Fruit fly (Drosophila melanogaster) whole organism, embryonic: ENCODE measurements around the gene pyd.
A peak's percentile ranks its signal among the peaks of the same experiment; 100 is the strongest.

Experiments
- Adf1 ChIP-seq: fragments of 200-800 bp; sonication (Bioruptor generic); IDR thresholded peaks from 2 replicates; pipeline ENCODE4 v1.3.6; 2022; ENCODE audit warnings: missing biosample characterization, missing genetic modification characterization
- Antp ChIP-seq: fragments of 200-800 bp; sonication (Bioruptor generic); optimal IDR thresholded peaks from 3 replicates; lab custom pipeline; 2016; ENCODE audit warnings: missing biosample characterization, missing genetic modification characterization
- Asciz ChIP-seq: fragments of 200-800 bp; sonication (Bioruptor generic); optimal IDR thresholded peaks from 2 replicates; lab custom pipeline; 2017; ENCODE audit warnings: missing biosample characterization, mild to moderate bottlenecking, missing genetic modification characterization, missing genetic modification reagents
- Atf-2 ChIP-seq: fragments of 200-800 bp; sonication (Bioruptor generic); optimal IDR thresholded peaks from 2 replicates; lab custom pipeline; 2016; ENCODE audit warnings: missing biosample characterization, missing genetic modification characterization
- CG10565 ChIP-seq: fragments of 200-800 bp; sonication (Bioruptor generic); optimal IDR thresholded peaks from 3 replicates; lab custom pipeline; 2016; ENCODE audit warnings: missing biosample characterization, mild to moderate bottlenecking, missing genetic modification characterization
- CG11560 ChIP-seq: fragments of 200-800 bp; sonication (Bioruptor generic); IDR thresholded peaks from 3 replicates; pipeline ENCODE4 v1.3.6; 2022; ENCODE audit warnings: missing biosample characterization, missing genetic modification characterization
- CG12391 ChIP-seq: fragments of 200-800 bp; sonication (Bioruptor generic); optimal IDR thresholded peaks from 3 replicates; lab custom pipeline; 2018; ENCODE audit warnings: missing biosample characterization, mild to moderate bottlenecking, missing genetic modification characterization, moderate library complexity
- CG13424 ChIP-seq: fragments of 200-800 bp; sonication (Bioruptor generic); optimal IDR thresholded peaks from 2 replicates; lab custom pipeline; 2019; ENCODE audit warnings: missing biosample characterization, mild to moderate bottlenecking, missing genetic modification characterization, moderate library complexity
- CG13624 ChIP-seq: fragments of 200-800 bp; sonication (Bioruptor generic); optimal IDR thresholded peaks from 2 replicates; lab custom pipeline; 2016; ENCODE audit warnings: missing biosample characterization, missing genetic modification characterization
- CG15073 ChIP-seq: fragments of 200-800 bp; sonication (Bioruptor generic); optimal IDR thresholded peaks from 2 replicates; lab custom pipeline; 2016; ENCODE audit warnings: missing biosample characterization, missing genetic modification characterization
- CG15601 ChIP-seq: fragments of 200-800 bp; sonication (Bioruptor generic); optimal IDR thresholded peaks from 3 replicates; lab custom pipeline; 2019; ENCODE audit warnings: missing biosample characterization, mild to moderate bottlenecking, missing genetic modification characterization, moderate library complexity
- CG17359 ChIP-seq: fragments of 200-800 bp; sonication (Bioruptor generic); optimal IDR thresholded peaks from 3 replicates; lab custom pipeline; 2018; ENCODE audit warnings: missing biosample characterization, mild to moderate bottlenecking, missing genetic modification characterization, moderate library complexity
- CG17568 ChIP-seq: fragments of 200-800 bp; sonication (Bioruptor generic); optimal IDR thresholded peaks from 2 replicates; lab custom pipeline; 2018; ENCODE audit warnings: missing biosample characterization, mild to moderate bottlenecking, missing genetic modification characterization, moderate library complexity
- CG17612 ChIP-seq: fragments of 200-800 bp; sonication (Bioruptor generic); IDR thresholded peaks from 2 replicates; pipeline ENCODE4 v1.3.6; 2022; ENCODE audit warnings: missing biosample characterization, missing genetic modification characterization
- CG18011 ChIP-seq: fragments of 200-800 bp; sonication (Bioruptor generic); optimal IDR thresholded peaks from 2 replicates; lab custom pipeline; 2017; ENCODE audit warnings: missing biosample characterization, missing genetic modification characterization, mild to moderate bottlenecking, moderate library complexity, missing genotype
- CG18619 ChIP-seq: fragments of 200-800 bp; sonication (Bioruptor generic); optimal IDR thresholded peaks from 3 replicates; lab custom pipeline; 2017; ENCODE audit warnings: missing biosample characterization, mild to moderate bottlenecking, missing genetic modification characterization
- CG18764 ChIP-seq: fragments of 200-800 bp; sonication (Bioruptor generic); optimal IDR thresholded peaks from 3 replicates; lab custom pipeline; 2016; ENCODE audit warnings: missing biosample characterization, missing genetic modification characterization
- CG31441 ChIP-seq: fragments of 200-800 bp; sonication (Bioruptor generic); IDR thresholded peaks from 2 replicates; pipeline ENCODE4 v1.3.6; 2022; ENCODE audit warnings: missing biosample characterization, missing genetic modification characterization
- CG32532 ChIP-seq: fragments of 200-800 bp; sonication (Bioruptor generic); IDR thresholded peaks from 2 replicates; pipeline ENCODE4 v1.3.6; 2022; ENCODE audit warnings: missing biosample characterization, missing genetic modification characterization
- CG3281 ChIP-seq: fragments of 200-800 bp; sonication (Bioruptor generic); optimal IDR thresholded peaks from 3 replicates; lab custom pipeline; 2017; ENCODE audit warnings: missing biosample characterization, mild to moderate bottlenecking, missing genetic modification characterization
- CG4424 ChIP-seq: fragments of 200-800 bp; sonication (Bioruptor generic); optimal IDR thresholded peaks from 3 replicates; lab custom pipeline; 2016; ENCODE audit warnings: missing biosample characterization, missing genetic modification characterization
- CG6683 ChIP-seq: fragments of 200-800 bp; sonication (Bioruptor generic); optimal IDR thresholded peaks from 2 replicates; lab custom pipeline; 2017; ENCODE audit warnings: missing biosample characterization, mild to moderate bottlenecking, missing genetic modification characterization, missing genetic modification reagents
- CG7271 ChIP-seq: fragments of 200-800 bp; sonication (Bioruptor generic); optimal IDR thresholded peaks from 2 replicates; lab custom pipeline; 2018; ENCODE audit warnings: missing biosample characterization, mild to moderate bottlenecking, missing genetic modification characterization, moderate library complexity
- CG9817 ChIP-seq: fragments of 200-800 bp; sonication (Bioruptor generic); optimal IDR thresholded peaks from 2 replicates; lab custom pipeline; 2018; ENCODE audit warnings: missing biosample characterization, mild to moderate bottlenecking, missing genetic modification characterization, moderate library complexity
- CoRest ChIP-seq: fragments of 200-800 bp; sonication (Bioruptor generic); optimal IDR thresholded peaks from 3 replicates; lab custom pipeline; 2018; ENCODE audit warnings: missing biosample characterization, mild to moderate bottlenecking, missing genetic modification characterization, moderate library complexity
- D ChIP-seq, 2 experiments: fragments of 200-800 bp in 1 of 2; fragments of >200 bp in 1 of 2; sonication (Bioruptor generic) in 1 of 2; optimal IDR thresholded peaks; 2 replicates in 1 of 2; 3 replicates in 1 of 2; lab custom pipeline; 2017; ENCODE audit warnings: mild to moderate bottlenecking in 1 of 2, missing biosample characterization in 1 of 2, missing genetic modification characterization in 1 of 2, missing genetic modification reagents in 1 of 2
- Doc2 ChIP-seq: fragments of 200-800 bp; sonication (Bioruptor generic); IDR thresholded peaks from 2 replicates; pipeline ENCODE4 v1.3.6; 2022; ENCODE audit warnings: missing biosample characterization, missing genetic modification characterization
- Ets97D ChIP-seq: fragments of 200-800 bp; sonication (Bioruptor generic); optimal IDR thresholded peaks from 3 replicates; lab custom pipeline; 2016; ENCODE audit warnings: missing biosample characterization, missing genetic modification characterization
- Fer2 ChIP-seq: fragments of 200-800 bp; sonication (Bioruptor generic); optimal IDR thresholded peaks from 2 replicates; lab custom pipeline; 2018; ENCODE audit warnings: missing biosample characterization, mild to moderate bottlenecking, missing genetic modification characterization, moderate library complexity
- Hand ChIP-seq: fragments of 200-800 bp; sonication (Bioruptor generic); optimal IDR thresholded peaks from 2 replicates; lab custom pipeline; 2017; ENCODE audit warnings: mild to moderate bottlenecking, missing biosample characterization, missing genetic modification reagents, missing genetic modification characterization
- Hr78 ChIP-seq, 2 experiments: fragments of 200-800 bp in 1 of 2; fragments of >200 bp in 1 of 2; sonication (Bioruptor generic) in 1 of 2; optimal IDR thresholded peaks; 2 replicates each; lab custom pipeline; 2017 to 2019; ENCODE audit warnings: missing biosample characterization in 2 of 2, missing genetic modification characterization in 2 of 2, mild to moderate bottlenecking in 1 of 2, moderate library complexity in 1 of 2
- fd102C ChIP-seq: fragments of 200-800 bp; sonication (Bioruptor generic); optimal IDR thresholded peaks from 2 replicates; lab custom pipeline; 2018; ENCODE audit warnings: missing biosample characterization, mild to moderate bottlenecking, missing genetic modification characterization, moderate library complexity
- fd3F ChIP-seq: fragments of 200-800 bp; sonication (Bioruptor generic); optimal IDR thresholded peaks from 2 replicates; lab custom pipeline; 2018; ENCODE audit warnings: missing biosample characterization, mild to moderate bottlenecking, missing genetic modification characterization, moderate library complexity
- fd64A ChIP-seq: fragments of 200-800 bp; sonication (Bioruptor generic); optimal IDR thresholded peaks from 3 replicates; lab custom pipeline; 2018; ENCODE audit warnings: missing biosample characterization, mild to moderate bottlenecking, missing genetic modification characterization
- jigr1 ChIP-seq: fragments of 200-800 bp; sonication (Bioruptor generic); IDR thresholded peaks from 3 replicates; pipeline ENCODE4 v1.3.6; 2022; ENCODE audit warnings: missing biosample characterization, missing genetic modification characterization
- jumu ChIP-seq: fragments of 200-800 bp; sonication (Bioruptor generic); optimal IDR thresholded peaks from 3 replicates; lab custom pipeline; 2016; ENCODE audit warnings: missing biosample characterization, missing genetic modification characterization
- kni ChIP-seq: fragments of 200-800 bp; sonication (Bioruptor generic); optimal IDR thresholded peaks from 3 replicates; lab custom pipeline; 2017; ENCODE audit warnings: mild to moderate bottlenecking, missing biosample characterization, missing genetic modification reagents, missing genetic modification characterization
- lmd ChIP-seq: fragments of 200-800 bp; sonication (Bioruptor generic); IDR thresholded peaks from 2 replicates; pipeline ENCODE4 v1.3.6; 2022; ENCODE audit warnings: missing biosample characterization, missing genetic modification characterization
- luna ChIP-seq: fragments of 200-800 bp; sonication (Bioruptor generic); optimal IDR thresholded peaks from 2 replicates; lab custom pipeline; 2016; ENCODE audit warnings: missing biosample characterization, missing genetic modification characterization
- oc ChIP-seq: fragments of 200-800 bp; sonication (Bioruptor generic); optimal IDR thresholded peaks from 2 replicates; lab custom pipeline; 2018; ENCODE audit warnings: missing biosample characterization, mild to moderate bottlenecking, missing genetic modification characterization, moderate library complexity
- prd ChIP-seq, 3 experiments: fragments of >200 bp in 2 of 3; fragments of 200-800 bp in 1 of 3; sonication (Bioruptor generic) in 1 of 3; optimal IDR thresholded peaks in 2 of 3; IDR thresholded peaks in 1 of 3; 2 replicates in 2 of 3; 3 replicates in 1 of 3; pipeline versions ENCODE4 v1.3.6 to Lab custom; 2017 to 2022; ENCODE audit warnings: missing biosample characterization in 1 of 3, missing genetic modification characterization in 1 of 3
- pzg ChIP-seq: fragments of 200-800 bp; sonication (Bioruptor generic); optimal IDR thresholded peaks from 3 replicates; lab custom pipeline; 2018; ENCODE audit warnings: missing biosample characterization, mild to moderate bottlenecking, missing genetic modification characterization, moderate library complexity
- sd ChIP-seq: fragments of 200-800 bp; sonication (Bioruptor generic); optimal IDR thresholded peaks from 3 replicates; lab custom pipeline; 2018; ENCODE audit warnings: missing biosample characterization, mild to moderate bottlenecking, missing genetic modification characterization, moderate library complexity
- sisA ChIP-seq: fragments of 200-800 bp; sonication (Bioruptor generic); IDR thresholded peaks from 2 replicates; pipeline ENCODE4 v1.3.6; 2022; ENCODE audit warnings: missing biosample characterization, missing genetic modification characterization
- tna ChIP-seq: fragments of 200-800 bp; sonication (Bioruptor generic); IDR thresholded peaks from 2 replicates; pipeline ENCODE4 v1.3.6; 2022; ENCODE audit warnings: missing biosample characterization, missing genetic modification characterization; ENCODE audit not compliant: partially characterized antibody
- ttk ChIP-seq: fragments of 200-800 bp; sonication (Bioruptor generic); IDR thresholded peaks from 2 replicates; pipeline ENCODE4 v2.1.2; 2022; ENCODE audit warnings: missing biosample characterization, missing genetic modification characterization
- zf30C ChIP-seq: fragments of 200-800 bp; sonication (Bioruptor generic); optimal IDR thresholded peaks from 3 replicates; lab custom pipeline; 2018; ENCODE audit warnings: missing biosample characterization, mild to moderate bottlenecking, missing genetic modification characterization

The pyd gene

dm6 chr3R:8930165-8931063 is 1.3 kb downstream of the pyd start (continued):
- peak; percentile 18 for TF ChIP-seq Antp
- peak; percentile 5 for TF ChIP-seq CG18619 (GFP tag; lab: Kevin White, UChicago)
- no peak for TF ChIP-seq CG17612 (GFP tag; lab: Robert Waterston, UW)
- peak; percentile 15 for TF ChIP-seq sd
- TF ChIP-seq Hr78 (GFP tag; optimal IDR thresholded peaks at IDR 0.05; lab: Kevin White, UChicago) = no peak
- TF ChIP-seq CoRest = peak; percentile 7
- no peak for TF ChIP-seq tna (GFP tag; lab: Robert Waterston, UW)
- TF ChIP-seq Adf1 = no peak
- TF ChIP-seq CG11560 (tag; lab: Robert Waterston, UW) = no peak
- no peak for TF ChIP-seq pzg (GFP tag; lab: Kevin White, UChicago)
- peak; percentile 36 for TF ChIP-seq fd3F (GFP tag; lab: Kevin White, UChicago)
- peak; percentile 26 for TF ChIP-seq CG3281 (GFP tag; lab: Kevin White, UChicago)
- TF ChIP-seq zf30C (GFP tag; lab: Kevin White, UChicago) = peak; percentile 36
- no peak for TF ChIP-seq Asciz (GFP tag; lab: Kevin White, UChicago)
- TF ChIP-seq CG9817 = peak; percentile 49
- no peak for TF ChIP-seq D (optimal IDR thresholded peaks at IDR 0.05; lab: Kevin White, UChicago)
- TF ChIP-seq D (GFP tag; optimal IDR thresholded peaks at IDR 0.05; lab: Kevin White, UChicago) = no peak
- TF ChIP-seq CG10565 (GFP tag; lab: Kevin White, UChicago) = no peak
- TF ChIP-seq jumu = no peak
- no peak for TF ChIP-seq CG15601 (tag; lab: Kevin White, UChicago)
- TF ChIP-seq CG31441 (GFP tag; lab: Robert Waterston, UW) = no peak
- no peak for TF ChIP-seq fd102C (GFP tag; lab: Kevin White, UChicago)
- no peak for TF ChIP-seq jigr1
- no peak for TF ChIP-seq CG15073 (GFP tag; lab: Kevin White, UChicago)
- TF ChIP-seq prd (optimal IDR thresholded peaks at IDR 0.05; lab: Kevin White, UChicago) = no peak
- TF ChIP-seq prd (GFP tag; IDR thresholded peaks at IDR 0.05; lab: Robert Waterston, UW) = peak; percentile 43; the same call in 1 of the 3 replicates
- TF ChIP-seq oc (tag; lab: Kevin White, UChicago) = no peak
- no peak for TF ChIP-seq CG17359 (tag; lab: Kevin White, UChicago)
- TF ChIP-seq Hand (GFP tag; lab: Kevin White, UChicago) = no peak
- TF ChIP-seq CG13424 (tag; lab: Kevin White, UChicago) = peak; percentile 13
- 0 out of 2 replicates have a peak, but pooled peaks have one; percentile 26 for TF ChIP-seq ttk
- TF ChIP-seq CG17568 = no peak
- TF ChIP-seq Fer2 = peak; percentile 16
- no peak for TF ChIP-seq Atf-2
- peak; percentile 64; the same call in 1 of the 2 replicates for TF ChIP-seq lmd (GFP tag; lab: Robert Waterston, UW)
- no peak for TF ChIP-seq CG6683 (GFP tag; lab: Kevin White, UChicago)
- TF ChIP-seq CG13624 (GFP tag; lab: Kevin White, UChicago) = no peak
- TF ChIP-seq Ets97D (GFP tag; lab: Kevin White, UChicago) = no peak
- TF ChIP-seq CG18011 (GFP tag; lab: Kevin White, UChicago) = no peak
- peak; percentile 45 for TF ChIP-seq CG12391 (tag; lab: Kevin White, UChicago)
- no peak for TF ChIP-seq luna (GFP tag; lab: Kevin White, UChicago)
- TF ChIP-seq CG18764 (GFP tag; lab: Kevin White, UChicago) = no peak
- no peak for TF ChIP-seq Doc2 (GFP tag; lab: Robert Waterston, UW)
- TF ChIP-seq CG32532 (GFP tag; lab: Robert Waterston, UW) = peak; percentile 60; the same call in 1 of the 2 replicates
- no peak for TF ChIP-seq fd64A (GFP tag; lab: Kevin White, UChicago)
- TF ChIP-seq CG7271 (tag; lab: Kevin White, UChicago) = no peak
- peak; percentile 20 for TF ChIP-seq CG4424
- TF ChIP-seq sisA (GFP tag; lab: Robert Waterston, UW) = no peak
- no peak for TF ChIP-seq kni (GFP tag; lab: Kevin White, UChicago)
